Fruit fly (Drosophila melanogaster) whole organism, embryonic: ENCODE measurements around the gene yuri.
A peak's percentile ranks its signal among the peaks of the same experiment; 100 is the strongest.

Experiments used
- B-H1 ChIP-seq: fragments of 200-800 bp; sonication (Bioruptor generic); IDR thresholded peaks from 3 replicates; pipeline ENCODE4 v1.3.6; 2022; ENCODE audit warnings: missing biosample characterization, missing genetic modification characterization
- CG10147 ChIP-seq: fragments of 200-800 bp; sonication (Bioruptor generic); optimal IDR thresholded peaks from 2 replicates; lab custom pipeline; 2019; ENCODE audit warnings: missing biosample characterization, mild to moderate bottlenecking, missing genetic modification characterization, moderate library complexity
- CG10654 ChIP-seq: fragments of 200-800 bp; sonication (Bioruptor generic); optimal IDR thresholded peaks from 2 replicates; lab custom pipeline; 2016; ENCODE audit warnings: missing biosample characterization, missing genetic modification characterization
- CG12104 ChIP-seq: fragments of 200-800 bp; sonication (Bioruptor generic); optimal IDR thresholded peaks from 3 replicates; lab custom pipeline; 2016; ENCODE audit warnings: missing biosample characterization, missing genetic modification characterization
- CG12236 ChIP-seq: fragments of 200-800 bp; sonication (Bioruptor generic); optimal IDR thresholded peaks from 2 replicates; lab custom pipeline; 2016; ENCODE audit warnings: missing biosample characterization, missing genetic modification characterization
- CG14050 ChIP-seq: fragments of 200-800 bp; sonication (Bioruptor generic); IDR thresholded peaks from 3 replicates; pipeline ENCODE4 v1.3.6; 2022; ENCODE audit warnings: missing biosample characterization, missing genetic modification characterization
- CG14667 ChIP-seq: fragments of 200-800 bp; sonication (Bioruptor generic); IDR thresholded peaks from 2 replicates; pipeline ENCODE4 v1.3.6; 2022; ENCODE audit warnings: missing biosample characterization, missing genetic modification characterization
- CG15601 ChIP-seq: fragments of 200-800 bp; sonication (Bioruptor generic); optimal IDR thresholded peaks from 3 replicates; lab custom pipeline; 2019; ENCODE audit warnings: missing biosample characterization, mild to moderate bottlenecking, missing genetic modification characterization, moderate library complexity
- CG17328 ChIP-seq: fragments of 200-800 bp; sonication (Bioruptor generic); IDR thresholded peaks from 2 replicates; pipeline ENCODE4 v1.3.6; 2022; ENCODE audit warnings: missing biosample characterization, missing genetic modification characterization
- CG2712 ChIP-seq: fragments of 200-800 bp; optimal IDR thresholded peaks from 3 replicates; lab custom pipeline; 2019; ENCODE audit warnings: missing biosample characterization, mild to moderate bottlenecking, missing genetic modification characterization, moderate library complexity
- CG31388 ChIP-seq: fragments of 200-800 bp; sonication (Bioruptor generic); optimal IDR thresholded peaks from 2 replicates; lab custom pipeline; 2016; ENCODE audit warnings: missing biosample characterization, missing genetic modification characterization
- CG31441 ChIP-seq: fragments of 200-800 bp; sonication (Bioruptor generic); IDR thresholded peaks from 2 replicates; pipeline ENCODE4 v1.3.6; 2022; ENCODE audit warnings: missing biosample characterization, missing genetic modification characterization
- CG32767 ChIP-seq: fragments of 200-800 bp; sonication (Bioruptor generic); IDR thresholded peaks from 2 replicates; pipeline ENCODE4 v1.3.6; 2022; ENCODE audit warnings: missing biosample characterization, missing genetic modification characterization
- CG3407 ChIP-seq: fragments of 200-800 bp; sonication (Bioruptor generic); optimal IDR thresholded peaks from 2 replicates; lab custom pipeline; 2018; ENCODE audit warnings: missing biosample characterization, mild to moderate bottlenecking, missing genetic modification characterization
- CG3838 ChIP-seq: fragments of 200-800 bp; sonication (Bioruptor generic); optimal IDR thresholded peaks from 3 replicates; lab custom pipeline; 2016; ENCODE audit warnings: missing biosample characterization, missing genetic modification characterization
- CG4424 ChIP-seq: fragments of 200-800 bp; sonication (Bioruptor generic); optimal IDR thresholded peaks from 3 replicates; lab custom pipeline; 2016; ENCODE audit warnings: missing biosample characterization, missing genetic modification characterization
- CG5953 ChIP-seq: fragments of 200-800 bp; sonication (Bioruptor generic); IDR thresholded peaks from 2 replicates; pipeline ENCODE4 v1.3.6; 2022; ENCODE audit warnings: missing biosample characterization, missing genetic modification characterization
- CG7357 ChIP-seq: fragments of 200-800 bp; sonication (Bioruptor generic); IDR thresholded peaks from 3 replicates; pipeline ENCODE4 v1.3.6; 2022; ENCODE audit warnings: missing biosample characterization, missing genetic modification characterization
- CG8290 ChIP-seq, 3 experiments: fragments of 200-800 bp; sonication (Bioruptor generic); optimal IDR thresholded peaks; 2 replicates each; lab custom pipeline; 2016 to 2019; ENCODE audit warnings: missing biosample characterization in 3 of 3, missing genetic modification characterization in 3 of 3, mild to moderate bottlenecking in 2 of 3, moderate library complexity in 1 of 3
- CG8765 ChIP-seq: fragments of 200-800 bp; sonication (Bioruptor generic); IDR thresholded peaks from 2 replicates; pipeline ENCODE4 v1.3.6; 2022; ENCODE audit warnings: missing biosample characterization, missing genetic modification characterization
- Camta ChIP-seq: fragments of 200-800 bp; sonication (Bioruptor generic); optimal IDR thresholded peaks from 2 replicates; lab custom pipeline; 2016; ENCODE audit warnings: missing biosample characterization, missing genetic modification characterization
- CkIIα-i1 ChIP-seq: fragments of 200-800 bp; sonication (Bioruptor generic); IDR thresholded peaks from 2 replicates; pipeline ENCODE4 v1.3.6; 2022; ENCODE audit warnings: missing biosample characterization, missing genetic modification characterization
- E2f2 ChIP-seq: fragments of 200-800 bp; sonication (Bioruptor generic); IDR thresholded peaks from 2 replicates; pipeline ENCODE4 v1.3.6; 2022; ENCODE audit warnings: missing biosample characterization, missing genetic modification characterization
- Fer1 ChIP-seq: fragments of 200-800 bp; sonication (Bioruptor generic); optimal IDR thresholded peaks from 2 replicates; lab custom pipeline; 2017; ENCODE audit warnings: missing biosample characterization, mild to moderate bottlenecking, missing genetic modification characterization
- Hr3 ChIP-seq: fragments of 200-800 bp; sonication (Bioruptor generic); optimal IDR thresholded peaks from 3 replicates; lab custom pipeline; 2016; ENCODE audit warnings: missing biosample characterization, missing genetic modification characterization
- Jarid2 ChIP-seq: fragments of 200-800 bp; sonication (Bioruptor generic); optimal IDR thresholded peaks from 3 replicates; lab custom pipeline; 2017; ENCODE audit warnings: mild to moderate bottlenecking, missing biosample characterization, missing genetic modification reagents, missing genetic modification characterization
- Lhr ChIP-seq: fragments of 200-800 bp; sonication (Bioruptor generic); optimal IDR thresholded peaks from 3 replicates; lab custom pipeline; 2017; ENCODE audit warnings: mild to moderate bottlenecking, missing biosample characterization, missing genetic modification reagents, missing genetic modification characterization
- MTF-1 ChIP-seq: fragments of 200-800 bp; sonication (Bioruptor generic); optimal IDR thresholded peaks from 2 replicates; lab custom pipeline; 2018; ENCODE audit warnings: missing biosample characterization, mild to moderate bottlenecking, missing genetic modification characterization, borderline replicate concordance
- Side ChIP-seq: fragments of 200-800 bp; sonication (Bioruptor generic); optimal IDR thresholded peaks from 2 replicates; lab custom pipeline; 2016; ENCODE audit warnings: missing biosample characterization, missing genetic modification characterization
- Six4 ChIP-seq: fragments of 200-800 bp; sonication (Bioruptor generic); optimal IDR thresholded peaks from 2 replicates; lab custom pipeline; 2016; ENCODE audit warnings: missing biosample characterization, missing genetic modification characterization
- aop ChIP-seq: fragments of 200-800 bp; sonication (Bioruptor generic); IDR thresholded peaks from 2 replicates; pipeline ENCODE4 v1.3.6; 2022; ENCODE audit warnings: missing biosample characterization, missing genetic modification characterization
- corto ChIP-seq: fragments of 200-800 bp; sonication (Bioruptor generic); optimal IDR thresholded peaks from 2 replicates; lab custom pipeline; 2016; ENCODE audit warnings: missing biosample characterization, mild to moderate bottlenecking, missing genetic modification characterization, moderate library complexity
- dan ChIP-seq: fragments of 200-800 bp; sonication (Bioruptor generic); IDR thresholded peaks from 2 replicates; pipeline ENCODE4 v1.3.6; 2022; ENCODE audit warnings: missing biosample characterization, missing genetic modification characterization
- fd102C ChIP-seq: fragments of 200-800 bp; sonication (Bioruptor generic); optimal IDR thresholded peaks from 2 replicates; lab custom pipeline; 2018; ENCODE audit warnings: missing biosample characterization, mild to moderate bottlenecking, missing genetic modification characterization, moderate library complexity
- ftz-f1 ChIP-seq: fragments of 200-800 bp; sonication (Bioruptor generic); optimal IDR thresholded peaks from 2 replicates; lab custom pipeline; 2016; ENCODE audit warnings: missing biosample characterization, missing genetic modification characterization
- jigr1 ChIP-seq: fragments of 200-800 bp; sonication (Bioruptor generic); IDR thresholded peaks from 3 replicates; pipeline ENCODE4 v1.3.6; 2022; ENCODE audit warnings: missing biosample characterization, missing genetic modification characterization
- klu ChIP-seq: fragments of 200-800 bp; sonication (Bioruptor generic); IDR thresholded peaks from 2 replicates; pipeline ENCODE4 v1.3.6; 2022; ENCODE audit warnings: missing biosample characterization, missing genetic modification characterization
- nerfin-1 ChIP-seq: fragments of 200-800 bp; sonication (Bioruptor generic); optimal IDR thresholded peaks from 3 replicates; lab custom pipeline; 2019; ENCODE audit warnings: missing biosample characterization, mild to moderate bottlenecking, missing genetic modification characterization, moderate library complexity
- onecut ChIP-seq: fragments of 200-800 bp; sonication (Bioruptor generic); IDR thresholded peaks from 2 replicates; pipeline ENCODE4 v1.3.6; 2022; ENCODE audit warnings: missing biosample characterization, missing genetic modification characterization
- otp ChIP-seq: fragments of 200-800 bp; sonication (Bioruptor generic); IDR thresholded peaks from 3 replicates; pipeline ENCODE4, ENCODE4 v1.3.6; 2022; ENCODE audit warnings: missing biosample characterization, missing genetic modification characterization
- peb ChIP-seq: fragments of 200-800 bp; sonication (Bioruptor generic); IDR thresholded peaks from 2 replicates; pipeline ENCODE4 v1.3.6; 2022; ENCODE audit warnings: missing biosample characterization, missing genetic modification characterization
- run ChIP-seq: fragments of 200-800 bp; sonication (Bioruptor generic); optimal IDR thresholded peaks from 3 replicates; lab custom pipeline; 2018; ENCODE audit warnings: missing biosample characterization, mild to moderate bottlenecking, missing genetic modification characterization
- shn ChIP-seq: fragments of 200-800 bp; sonication (Bioruptor generic); optimal IDR thresholded peaks from 3 replicates; lab custom pipeline; 2016; ENCODE audit warnings: missing biosample characterization, missing genetic modification characterization
- sima ChIP-seq: fragments of 200-800 bp; sonication (Bioruptor generic); optimal IDR thresholded peaks from 2 replicates; lab custom pipeline; 2016; ENCODE audit warnings: missing biosample characterization, missing genetic modification characterization
- slp2 ChIP-seq: fragments of 200-800 bp; sonication (Bioruptor generic); optimal IDR thresholded peaks from 2 replicates; lab custom pipeline; 2016; ENCODE audit warnings: missing biosample characterization, missing genetic modification characterization
- sug ChIP-seq: fragments of 200-800 bp; optimal IDR thresholded peaks from 2 replicates; lab custom pipeline; 2019; ENCODE audit warnings: missing biosample characterization, mild to moderate bottlenecking, missing genetic modification characterization, moderate library complexity
- wdn ChIP-seq: fragments of 200-800 bp; sonication (Bioruptor generic); IDR thresholded peaks from 2 replicates; pipeline ENCODE4 v1.3.6; 2022; ENCODE audit warnings: missing biosample characterization, missing genetic modification characterization
- z ChIP-seq: fragments of 200-800 bp; sonication (Bioruptor generic); IDR thresholded peaks from 3 replicates; pipeline ENCODE4 v1.3.6; 2022; ENCODE audit warnings: missing biosample characterization, missing genetic modification characterization
- zf30C ChIP-seq: fragments of 200-800 bp; sonication (Bioruptor generic); optimal IDR thresholded peaks from 3 replicates; lab custom pipeline; 2018; ENCODE audit warnings: missing biosample characterization, mild to moderate bottlenecking, missing genetic modification characterization
- zfh1 ChIP-seq: fragments of 200-800 bp; sonication (Bioruptor generic); IDR thresholded peaks from 3 replicates; pipeline ENCODE4 v1.3.6; 2022; ENCODE audit warnings: missing biosample characterization, missing genetic modification characterization

Gene yuri

dm6 chr2L:15248163-15249005 is 16.1 kb downstream of the yuri start, which contains the start of gene dao (continued):
- TF ChIP-seq CG8290 (GFP tag; optimal IDR thresholded peaks at IDR 0.05; lab: Kevin White, UChicago) (no peak), CG8290 (tag; optimal IDR thresholded peaks at IDR 0.05; lab: Kevin White, UChicago) (peak in 1 of 2 experiments; percentile 57), MTF-1 (GFP tag; lab: Kevin White, UChicago) (peak; percentile 92), otp (no peak), E2f2 (peak; percentile 90), onecut (GFP tag; lab: Robert Waterston, UW) (peak; percentile 99), nerfin-1 (tag; lab: Kevin White, UChicago) (peak; percentile 11), CG10147 (GFP tag; lab: Kevin White, UChicago) (no peak), Lhr (peak; percentile 58), CG8765 (GFP tag; lab: Robert Waterston, UW) (no peak), ftz-f1 (GFP tag; lab: Kevin White, UChicago) (no peak), dan (GFP tag; lab: Robert Waterston, UW) (no peak), slp2 (GFP tag; lab: Kevin White, UChicago) (no peak), CG4424 (peak; percentile 49), klu (0 out of 2 replicates have a peak, but pooled peaks have one; percentile 40), aop (GFP tag; lab: Robert Waterston, UW) (0 out of 2 replicates have a peak, but pooled peaks have one; percentile 6), CG17328 (GFP tag; lab: Robert Waterston, UW) (peak; percentile 44; the same call in 1 of the 2 replicates), shn (GFP tag; lab: Kevin White, UChicago) (peak; percentile 36), CG12104 (GFP tag; lab: Kevin White, UChicago) (peak; percentile 16), CG31441 (GFP tag; lab: Robert Waterston, UW) (no peak), Jarid2 (GFP tag; lab: Kevin White, UChicago) (no peak), CG15601 (peak; percentile 15), CG2712 (tag; lab: Kevin White, UChicago) (peak; percentile 54), CG32767 (GFP tag; lab: Robert Waterston, UW) (no peak), CG14667 (peak; percentile 9; the same call in 1 of the 2 replicates), sima (GFP tag; lab: Kevin White, UChicago) (no peak), Fer1 (GFP tag; lab: Kevin White, UChicago) (no peak), CG12236 (no peak), CG5953 (GFP tag; lab: Robert Waterston, UW) (no peak), peb (GFP tag; lab: Robert Waterston, UW) (no peak), jigr1 (no peak), Camta (GFP tag; lab: Kevin White, UChicago) (peak; percentile 18), run (no peak), CG7357 (GFP tag; lab: Robert Waterston, UW) (no peak), fd102C (GFP tag; lab: Kevin White, UChicago) (no peak), CG10654 (peak; percentile 17), zf30C (GFP tag; lab: Kevin White, UChicago) (no peak), Hr3 (GFP tag; lab: Kevin White, UChicago) (peak; percentile 68), CG3407 (no peak), CG31388 (GFP tag; lab: Kevin White, UChicago) (peak; percentile 27), B-H1 (GFP tag; lab: Robert Waterston, UW) (no peak), CG3838 (GFP tag; lab: Kevin White, UChicago) (no peak), sug (tag; lab: Kevin White, UChicago) (peak; percentile 34), wdn (GFP tag; lab: Robert Waterston, UW) (0 out of 2 replicates have a peak, but pooled peaks have one; percentile 20), CG14050 (GFP tag; lab: Robert Waterston, UW) (no peak), Side (GFP tag; lab: Kevin White, UChicago) (no peak), corto (GFP tag; lab: Kevin White, UChicago) (no peak), z (GFP tag; lab: Robert Waterston, UW) (no peak), CkIIα-i1 (GFP tag; lab: Robert Waterston, UW) (no peak), zfh1 (GFP tag; lab: Robert Waterston, UW) (peak; percentile 55), Six4 (GFP tag; lab: Kevin White, UChicago) (peak; percentile 8)
